Worm (Caenorhabditis elegans) whole organism, L3 larva: ENCODE results near the gene H11E01.2.

ENCODE experiments used
- R02D3.7 ChIP-seq: fragments of 150-350 bp; optimal IDR thresholded peaks from 2 replicates; lab custom pipeline; 2014; ENCODE audit warnings: missing biosample characterization, missing genetic modification characterization
- daf-12 ChIP-seq: fragments of 150-350 bp; optimal IDR thresholded peaks from 2 replicates; lab custom pipeline; 2014; ENCODE audit warnings: missing biosample characterization, missing genetic modification reagents, missing genetic modification characterization
- eor-1 ChIP-seq, 2 experiments: fragments of 150-350 bp; optimal IDR thresholded peaks; 2 replicates each; lab custom pipeline; 2014 to 2018; ENCODE audit warnings: missing biosample characterization in 2 of 2, missing genetic modification characterization in 2 of 2
- fos-1 ChIP-seq: fragments of 150-350 bp; optimal IDR thresholded peaks from 2 replicates; lab custom pipeline; 2014; ENCODE audit warnings: missing biosample characterization, missing genetic modification characterization
- jun-1 ChIP-seq: fragments of 150-350 bp; optimal IDR thresholded peaks from 2 replicates; lab custom pipeline; 2014; ENCODE audit warnings: missing biosample characterization, missing genetic modification reagents, missing genetic modification characterization
- nfya-1 ChIP-seq: sonication (generic microtip); optimal IDR thresholded peaks from 2 replicates; lab custom pipeline; 2017; ENCODE audit warnings: missing genetic modification characterization, mild to moderate bottlenecking, missing compliant biosample characterization, antibody characterized with exemption, moderate library complexity; ENCODE audit not compliant: insufficient read depth
- nhr-28 ChIP-seq: fragments of 150-350 bp; optimal IDR thresholded peaks from 2 replicates; lab custom pipeline; 2014; ENCODE audit warnings: missing biosample characterization, missing genetic modification characterization
- zag-1 ChIP-seq: fragments of 150-350 bp; optimal IDR thresholded peaks from 2 replicates; lab custom pipeline; 2014; ENCODE audit warnings: missing biosample characterization, missing genetic modification characterization
- ztf-11 ChIP-seq: fragments of 150-350 bp; optimal IDR thresholded peaks from 2 replicates; lab custom pipeline; 2014; ENCODE audit warnings: missing biosample characterization, missing genetic modification characterization

DNA sequence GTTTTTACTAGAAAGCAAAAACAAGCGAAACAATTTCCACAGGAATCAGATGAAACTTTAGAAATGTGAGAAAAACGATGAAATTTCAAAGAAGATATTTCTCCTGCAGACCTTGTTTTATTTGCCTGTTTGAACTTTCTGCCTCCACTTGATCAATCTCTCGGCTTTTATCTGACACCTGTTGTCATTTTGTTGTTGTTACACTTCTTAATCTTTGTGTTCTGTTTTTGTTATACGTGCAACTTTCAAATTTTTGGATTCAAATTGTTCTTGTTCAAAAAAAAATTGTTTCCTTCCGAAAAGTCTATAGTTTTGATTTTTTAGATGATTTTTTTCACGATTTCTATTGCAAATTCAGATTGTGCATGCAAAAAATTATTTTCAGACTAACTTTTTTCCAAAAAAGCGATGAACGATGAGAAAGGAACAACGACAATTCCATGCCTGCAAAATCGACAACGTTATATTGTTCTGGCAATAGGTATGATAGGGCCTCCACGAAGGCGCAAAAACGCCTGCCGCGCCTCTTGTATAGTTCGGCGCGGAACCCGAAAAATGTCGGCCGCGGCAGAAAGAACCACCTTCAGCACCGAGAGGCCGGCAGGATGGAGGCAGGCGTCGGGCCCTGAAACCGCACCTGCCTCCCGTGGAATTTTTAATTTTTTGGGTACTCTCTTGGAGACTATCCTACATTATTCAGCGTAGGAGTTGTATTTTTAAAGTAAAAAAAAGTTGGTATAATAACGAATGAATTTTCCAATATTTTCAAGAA, at the start of gene H11E01.2:
- TF ChIP-seq jun-1 (no peak), daf-12 (tag; lab: Kevin White, UChicago) (no peak), R02D3.7 (tag; lab: Kevin White, UChicago) (no peak), eor-1 (tag; optimal IDR thresholded peaks at IDR 0.05; lab: Kevin White, UChicago) (no peak), ztf-11 (tag; lab: Kevin White, UChicago) (no peak), nfya-1 (no peak), zag-1 (no peak), nhr-28 (tag; lab: Kevin White, UChicago) (no peak), fos-1 (tag; lab: Kevin White, UChicago) (no peak)
